Fruit fly (Drosophila melanogaster) whole organism, embryonic: ENCODE results near the gene CG31910.

Experiments used
- CG17385 ChIP-seq: fragments of 200-800 bp; sonication (Bioruptor generic); optimal IDR thresholded peaks from 3 replicates; lab custom pipeline; 2018; ENCODE audit warnings: missing biosample characterization, mild to moderate bottlenecking, missing genetic modification characterization
- CG7357 ChIP-seq: fragments of 200-800 bp; sonication (Bioruptor generic); IDR thresholded peaks from 3 replicates; pipeline ENCODE4 v1.3.6; 2022; ENCODE audit warnings: missing biosample characterization, missing genetic modification characterization
- CG7372 ChIP-seq: fragments of 200-800 bp; sonication (Bioruptor generic); IDR thresholded peaks from 2 replicates; pipeline ENCODE4 v1.3.6; 2022; ENCODE audit warnings: missing biosample characterization, missing genetic modification characterization
- CG9215 ChIP-seq: fragments of 200-800 bp; sonication (Bioruptor generic); IDR thresholded peaks from 2 replicates; pipeline ENCODE4 v1.3.6; 2022; ENCODE audit warnings: missing biosample characterization, missing genetic modification characterization
- D19A ChIP-seq: fragments of 200-800 bp; optimal IDR thresholded peaks from 3 replicates; lab custom pipeline; 2019; ENCODE audit warnings: missing biosample characterization, mild to moderate bottlenecking, missing genetic modification characterization, moderate library complexity
- H15 ChIP-seq: fragments of 200-800 bp; sonication (Bioruptor generic); IDR thresholded peaks from 3 replicates; pipeline ENCODE4 v1.3.6; 2022; ENCODE audit warnings: missing biosample characterization, missing genetic modification characterization
- Kr ChIP-seq: fragments of 200-800 bp; sonication (Bioruptor generic); optimal IDR thresholded peaks from 2 replicates; lab custom pipeline; 2017; ENCODE audit warnings: missing biosample characterization, mild to moderate bottlenecking, missing genetic modification characterization
- Ptx1 ChIP-seq: fragments of 200-800 bp; sonication (Bioruptor generic); IDR thresholded peaks from 2 replicates; pipeline ENCODE4 v1.3.6; 2022; ENCODE audit warnings: missing biosample characterization, missing genetic modification characterization
- nau ChIP-seq: fragments of 200-800 bp; sonication (Bioruptor generic); optimal IDR thresholded peaks from 3 replicates; lab custom pipeline; 2017; ENCODE audit warnings: missing biosample characterization, mild to moderate bottlenecking, missing genetic modification characterization, missing genetic modification reagents
- rib ChIP-seq: fragments of 200-800 bp; sonication (Bioruptor generic); IDR thresholded peaks from 2 replicates; pipeline ENCODE4 v1.3.6; 2022; ENCODE audit warnings: missing biosample characterization, missing genetic modification characterization
- wek ChIP-seq: fragments of 200-800 bp; sonication (Bioruptor generic); optimal IDR thresholded peaks from 3 replicates; lab custom pipeline; 2018; ENCODE audit warnings: missing biosample characterization, mild to moderate bottlenecking, missing genetic modification characterization, moderate library complexity
- yki ChIP-seq: fragments of >200 bp; optimal IDR thresholded peaks from 3 replicates; lab custom pipeline; 2018
- zen ChIP-seq: fragments of 200-800 bp; sonication (Bioruptor generic); optimal IDR thresholded peaks from 3 replicates; lab custom pipeline; 2018; ENCODE audit warnings: missing biosample characterization, mild to moderate bottlenecking, missing genetic modification characterization, moderate library complexity

DNA sequence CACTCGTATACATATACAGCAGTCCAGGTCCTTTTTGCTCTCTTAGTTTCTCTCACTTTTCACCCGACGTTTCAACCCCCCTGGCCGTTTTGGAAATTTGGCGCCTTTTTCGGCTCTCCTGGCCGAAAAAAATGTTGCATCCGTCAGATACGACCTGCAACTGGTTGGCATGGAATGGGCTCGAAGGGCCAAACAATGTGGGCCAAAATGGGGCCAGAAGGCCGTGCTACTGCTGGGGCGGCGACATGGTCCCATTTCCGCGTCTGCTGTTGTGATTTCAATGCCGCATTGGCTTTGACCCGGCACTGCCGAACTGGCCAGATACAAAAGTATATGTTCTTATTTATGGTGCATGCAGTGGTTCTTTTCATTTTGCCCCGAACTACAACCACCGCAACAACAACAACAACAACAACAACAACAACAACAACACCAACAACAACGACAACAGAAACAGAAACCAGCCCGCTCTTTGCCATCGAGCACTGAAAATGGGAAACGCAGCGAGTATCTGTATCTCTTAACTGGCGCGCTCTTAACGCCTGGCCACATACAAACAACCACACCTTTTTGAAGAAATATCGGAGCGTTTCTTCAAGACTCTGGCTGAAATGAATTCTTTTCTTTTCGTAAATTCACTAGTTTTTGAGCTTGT is 48.5 kb upstream of the CG31910 start:
- TF ChIP-seq wek (GFP tag; lab: Kevin White, UChicago) = no peak
- TF ChIP-seq CG7357 (GFP tag; lab: Robert Waterston, UW) = no peak
- TF ChIP-seq rib = no peak
- TF ChIP-seq H15 (GFP tag; lab: Robert Waterston, UW) = no peak
- TF ChIP-seq Kr (GFP tag; lab: Kevin White, UChicago) = no peak
- no peak for TF ChIP-seq zen (tag; lab: Kevin White, UChicago)
- no peak for TF ChIP-seq CG7372 (GFP tag; lab: Robert Waterston, UW)
- no peak for TF ChIP-seq D19A (tag; lab: Kevin White, UChicago)
- TF ChIP-seq CG9215 (GFP tag; lab: Robert Waterston, UW) = no peak
- no peak for TF ChIP-seq Ptx1 (GFP tag; lab: Robert Waterston, UW)
- peak; percentile 17 for TF ChIP-seq CG17385 (GFP tag; lab: Kevin White, UChicago)
- TF ChIP-seq nau (GFP tag; lab: Kevin White, UChicago) = no peak
- peak; percentile 4 for TF ChIP-seq yki (lab: Kevin White, UChicago)
